Fruit fly (Drosophila melanogaster) whole organism, wandering third instar larva: ENCODE measurements around the gene CG11737.

Source experiments
- Abd-B ChIP-seq: fragments of >200 bp; optimal IDR thresholded peaks from 2 replicates; lab custom pipeline; 2017; ENCODE audit warnings: missing biosample characterization, missing genetic modification characterization
- Dif ChIP-seq: fragments of 200-275, 200-300 bp; sonication (Bioruptor generic); optimal IDR thresholded peaks from 2 replicates; lab custom pipeline; 2018; ENCODE audit warnings: missing biosample characterization, missing genetic modification characterization; ENCODE audit not compliant: partially characterized antibody
- Hr78 ChIP-seq: fragments of >200 bp; optimal IDR thresholded peaks from 2 replicates; lab custom pipeline; 2017; ENCODE audit warnings: missing biosample characterization, missing genetic modification characterization
- Myc ChIP-seq: fragments of >200 bp; optimal IDR thresholded peaks from 2 replicates; lab custom pipeline; 2017
- OdsH ChIP-seq: fragments of 200-800 bp; sonication (Bioruptor generic); optimal IDR thresholded peaks from 2 replicates; lab custom pipeline; 2016; ENCODE audit warnings: missing biosample characterization, mild to moderate bottlenecking, missing genetic modification characterization
- Vsx2 ChIP-seq: fragments of 200-300, 225-300 bp; sonication (Bioruptor generic); optimal IDR thresholded peaks from 2 replicates; lab custom pipeline; 2018; ENCODE audit warnings: missing biosample characterization, missing genetic modification characterization; ENCODE audit not compliant: partially characterized antibody
- brk ChIP-seq: fragments of 200-800 bp; sonication (Bioruptor generic); optimal IDR thresholded peaks from 2 replicates; lab custom pipeline; 2016; ENCODE audit warnings: missing biosample characterization, mild to moderate bottlenecking, missing genetic modification characterization
- dmrt93B ChIP-seq: fragments of 200-800 bp; sonication (Bioruptor generic); optimal IDR thresholded peaks from 2 replicates; lab custom pipeline; 2018; ENCODE audit warnings: missing biosample characterization, mild to moderate bottlenecking, missing genetic modification characterization
- h ChIP-seq: fragments of 200-800 bp; sonication (Bioruptor generic); optimal IDR thresholded peaks from 3 replicates; lab custom pipeline; 2016; ENCODE audit warnings: missing biosample characterization, mild to moderate bottlenecking, missing genetic modification characterization
- psq ChIP-seq: fragments of 200-800 bp; sonication (Bioruptor generic); optimal IDR thresholded peaks from 3 replicates; lab custom pipeline; 2017; ENCODE audit warnings: missing biosample characterization, mild to moderate bottlenecking, missing genetic modification characterization, moderate library complexity
- tai ChIP-seq: sonication (Bioruptor generic); optimal IDR thresholded peaks from 2 replicates; lab custom pipeline; 2016; ENCODE audit warnings: missing biosample characterization, missing genetic modification characterization

DNA sequence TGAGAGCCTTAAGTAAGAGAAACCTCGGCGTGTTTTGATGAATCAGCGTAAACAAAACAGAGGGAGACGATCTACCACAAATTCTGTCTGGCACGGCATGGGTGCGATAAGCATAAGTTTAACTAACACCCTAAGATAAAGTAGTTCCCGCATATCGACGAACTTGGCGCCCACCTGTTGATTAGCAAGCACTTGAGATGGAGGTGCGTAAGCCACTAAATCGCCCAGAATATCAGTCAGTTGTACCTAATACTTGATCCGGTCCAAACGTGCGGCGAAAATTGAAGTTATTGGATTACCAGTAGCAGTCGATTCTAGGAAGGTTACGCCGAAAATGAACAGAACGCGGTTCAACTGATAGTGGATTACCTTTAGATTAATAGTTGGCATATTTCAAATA is 3.8 kb downstream of the CG11737 start, which contains the start of gene CG31454:
- TF ChIP-seq Myc (lab: Kevin White, UChicago) (no peak), Hr78 (GFP tag; lab: Kevin White, UChicago) (no peak), tai (GFP tag; lab: Kevin White, UChicago) (no peak), dmrt93B (GFP tag; lab: Kevin White, UChicago) (no peak), Vsx2 (GFP tag; lab: Kevin White, UChicago) (no peak), OdsH (GFP tag; lab: Kevin White, UChicago) (no peak), psq (GFP tag; lab: Kevin White, UChicago) (no peak), Abd-B (GFP tag; lab: Kevin White, UChicago) (no peak), Dif (GFP tag; lab: Kevin White, UChicago) (no peak), h (no peak), brk (no peak)
